Fruit fly (Drosophila melanogaster) whole organism, larva: ENCODE results near the gene bbg.

Experiments used
- noc ChIP-seq: fragments of 200-800 bp; sonication (Bioruptor generic); optimal IDR thresholded peaks from 3 replicates; lab custom pipeline; 2019; ENCODE audit warnings: missing biosample characterization, mild to moderate bottlenecking, missing genetic modification characterization, moderate library complexity

Gene bbg

DNA sequence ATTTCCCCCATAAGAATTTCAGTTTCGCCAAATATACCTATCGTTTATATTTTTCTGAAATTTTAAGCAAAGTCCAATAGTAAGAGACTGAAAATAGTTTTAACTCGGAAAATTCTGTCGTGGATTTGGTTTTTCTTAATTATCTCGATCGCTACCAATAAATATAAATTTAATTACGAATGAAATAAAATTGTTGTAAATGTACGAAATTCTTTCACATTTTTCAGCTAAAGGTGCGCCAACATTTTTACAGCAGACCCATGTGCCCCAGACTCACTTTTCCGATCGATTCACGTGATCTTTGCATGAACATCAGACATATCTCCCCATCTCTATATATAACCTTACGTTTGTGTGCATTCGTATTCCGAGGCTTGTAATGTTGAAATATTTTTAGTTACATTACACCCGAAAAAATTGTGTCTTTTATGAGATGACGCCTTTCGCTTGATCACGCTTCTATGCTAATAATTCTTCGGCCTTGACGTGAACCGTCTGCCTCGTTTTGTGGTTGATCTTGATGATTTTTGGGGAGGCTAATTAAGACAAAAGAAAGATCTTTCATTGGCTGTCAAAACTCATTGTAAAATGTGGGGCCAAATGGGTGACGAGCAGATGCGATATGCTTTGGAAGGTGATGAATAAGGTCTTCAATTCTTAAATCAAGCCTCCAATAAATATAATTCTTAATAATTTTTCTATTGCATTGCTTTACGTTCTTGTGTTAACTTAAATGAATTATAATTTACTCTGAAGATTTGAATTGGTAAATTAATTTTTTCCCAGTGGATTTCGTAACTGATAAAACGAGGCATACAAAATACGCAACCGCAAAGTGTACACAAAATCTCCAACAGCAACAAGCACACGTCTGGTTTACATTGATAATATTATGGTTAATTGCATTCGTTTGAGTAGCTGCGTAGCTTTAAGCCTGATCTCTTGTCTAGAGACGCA is 9.2 kb upstream of the bbg start:
- TF ChIP-seq noc (tag; lab: Kevin White, UChicago), result no peak

dm6 chr3L:14543971-14544655 is 8.0 kb upstream of the bbg start:
- peak; percentile 36 for TF ChIP-seq noc (tag; lab: Kevin White, UChicago)

DNA sequence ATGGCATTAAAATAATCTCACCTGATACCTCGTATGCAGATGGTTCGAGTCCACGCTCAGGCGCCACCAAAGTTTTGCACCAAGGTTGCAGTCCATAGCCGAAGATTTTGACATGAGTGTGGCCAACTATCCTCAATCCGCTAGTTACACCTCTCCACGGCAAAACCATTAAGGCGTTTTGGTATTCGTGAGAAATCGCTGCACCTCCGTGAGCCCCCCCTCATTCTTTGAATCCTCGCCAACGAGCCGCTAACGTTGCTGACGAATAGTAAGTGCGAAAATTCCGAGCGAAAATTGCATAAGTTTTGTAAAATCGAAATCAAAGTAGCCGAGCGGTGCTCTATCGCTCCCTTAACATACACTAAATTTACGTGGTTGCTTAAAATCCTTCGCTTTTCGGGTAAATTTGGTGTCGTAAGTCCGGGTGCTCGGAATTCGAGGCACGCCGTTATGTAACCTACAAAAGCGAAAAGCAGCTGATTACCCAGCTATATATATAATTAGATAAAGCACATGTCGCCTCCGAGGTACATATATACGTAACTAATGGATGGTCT is 1.4 kb upstream of the bbg start, which contains the start of gene Mpcp2:
Mpcp2 (plus strand) TSS at position 217 of the 557 bp plus-strand sequence.
- TF ChIP-seq noc (tag; lab: Kevin White, UChicago), result peak; percentile 71

DNA sequence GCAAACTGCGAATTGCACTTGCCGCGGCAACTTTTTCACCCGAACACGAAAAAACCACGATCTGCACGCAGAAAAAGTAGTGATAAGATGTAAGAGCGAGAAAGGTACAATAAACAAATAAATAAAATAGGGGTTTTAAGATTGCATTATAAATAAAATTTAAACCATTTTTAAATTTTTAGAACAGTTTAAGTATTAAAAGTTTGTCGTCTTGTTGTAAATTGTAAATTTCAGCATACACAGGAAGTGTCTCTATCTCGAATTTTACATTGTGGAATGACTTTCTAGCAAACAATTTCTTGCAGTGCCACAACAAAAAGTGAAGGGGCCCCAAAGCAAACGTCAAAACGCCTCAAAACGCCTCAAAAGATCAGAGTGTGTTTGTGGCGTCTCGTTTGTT is 1.5 kb downstream of the bbg start:
- no peak for TF ChIP-seq noc (tag; lab: Kevin White, UChicago)

DNA sequence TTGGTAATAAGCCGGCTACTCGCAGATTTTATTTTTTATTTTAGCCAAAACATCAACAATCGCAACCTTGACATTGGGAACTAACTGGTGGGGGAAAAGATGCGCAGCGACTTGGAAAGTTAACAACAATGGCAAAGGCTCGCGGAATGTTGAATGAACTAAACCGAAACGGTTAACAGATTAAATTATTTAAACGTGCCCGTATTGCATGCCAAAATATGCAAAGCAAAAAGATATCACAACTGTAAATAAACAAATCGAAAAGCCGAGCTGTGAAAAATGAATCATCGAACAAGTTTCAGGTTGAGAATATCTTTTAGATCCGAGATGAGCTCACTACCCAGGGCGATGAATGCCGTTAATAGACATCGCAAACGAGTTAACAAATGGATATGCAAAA is 3.0 kb downstream of the bbg start:
- no peak for TF ChIP-seq noc (tag; lab: Kevin White, UChicago)

DNA sequence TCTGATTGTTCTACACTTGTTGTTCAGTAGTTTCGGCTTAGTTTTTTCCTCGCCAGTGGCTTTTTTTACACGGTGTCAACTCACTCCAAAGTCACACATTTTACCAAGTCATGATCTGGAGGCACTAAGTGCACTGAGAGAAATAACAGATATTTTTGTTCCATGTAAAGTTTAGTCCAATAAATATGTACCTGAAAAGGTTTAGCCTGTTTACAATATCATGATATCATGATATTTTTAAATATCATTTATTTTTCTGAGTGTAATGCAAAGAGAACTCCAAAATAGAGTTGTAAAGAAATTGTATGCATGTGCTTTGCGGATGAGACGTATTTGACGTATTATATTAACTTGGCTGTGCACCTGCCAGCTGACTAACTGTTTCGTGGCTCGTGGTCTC is 4.3 kb downstream of the bbg start:
- TF ChIP-seq noc (tag; lab: Kevin White, UChicago), result no peak

DNA sequence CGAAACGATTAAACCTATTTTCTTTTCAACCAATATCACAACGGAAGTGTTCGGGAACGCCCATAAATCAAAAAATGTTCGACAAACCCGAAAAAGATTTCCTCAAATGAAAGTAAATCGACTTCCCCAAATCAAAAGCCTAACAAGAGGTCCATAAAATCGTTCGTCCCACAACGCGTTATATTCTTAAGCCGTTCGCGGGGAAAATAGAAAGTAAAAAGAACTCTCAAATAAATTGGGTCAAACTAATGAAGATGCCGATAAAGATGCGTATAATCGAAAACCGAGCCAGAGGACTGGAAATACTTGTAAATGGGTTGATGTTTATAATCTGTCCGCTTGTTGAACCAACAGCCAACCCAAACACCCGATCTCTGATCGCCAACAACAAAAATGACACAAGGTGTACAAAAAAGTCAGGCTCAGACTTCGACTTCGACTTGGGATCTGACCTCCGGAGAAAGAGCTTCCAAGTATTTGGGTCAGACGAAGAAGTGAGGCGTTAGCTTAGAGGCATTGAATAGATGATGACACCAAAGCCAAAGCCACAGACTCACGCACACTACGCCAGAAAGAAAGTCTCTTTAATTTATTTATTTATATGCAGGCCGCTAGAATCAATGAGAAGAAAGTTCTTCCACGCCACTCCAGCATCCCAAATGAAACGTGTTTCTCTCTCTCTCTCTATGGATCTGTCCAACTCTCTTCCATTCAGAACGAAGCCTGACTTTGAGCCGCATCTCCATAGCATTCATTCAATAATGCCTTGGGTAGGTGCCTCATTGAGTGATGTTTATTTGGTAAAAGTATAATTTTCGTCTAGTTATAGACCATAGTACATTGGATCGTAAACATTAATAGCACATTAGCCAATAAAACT is 13.4 kb downstream of the bbg start:
- no peak for TF ChIP-seq noc (tag; lab: Kevin White, UChicago)

DNA sequence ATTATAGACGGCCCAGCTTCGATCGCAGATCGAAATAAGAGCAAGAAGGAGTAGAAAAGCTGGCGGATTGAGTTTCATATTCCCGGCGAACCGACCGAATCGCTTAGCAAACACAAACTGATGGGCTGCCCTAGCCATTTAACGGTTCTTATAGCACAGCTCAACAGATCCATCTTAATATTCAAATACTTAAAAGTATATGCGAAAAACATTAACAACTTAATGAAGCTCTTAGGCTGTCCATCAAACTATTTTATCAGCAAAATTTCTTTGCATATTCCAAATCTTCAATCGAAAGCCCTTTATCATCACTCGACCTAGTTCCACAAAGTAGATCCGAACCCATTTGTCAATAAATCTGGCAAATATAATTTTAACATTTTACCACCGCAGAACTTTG is 14.5 kb downstream of the bbg start, which contains the start of gene CG4613:
CG4613 (minus strand) TSS at position 101 of the 400 bp plus-strand sequence.
- no peak for TF ChIP-seq noc (tag; lab: Kevin White, UChicago)

- TF ChIP-seq noc (tag; lab: Kevin White, UChicago), result no peak
These were observed 18.6 kb downstream of the bbg start, which contains the start of gene CG9592 for dm6 chr3L:14517525-14517924. Gene CG9592 (plus strand): TSS chr3L:14517825.

dm6 chr3L:14515690-14516089 is 20.4 kb downstream of the bbg start:
- TF ChIP-seq noc (tag; lab: Kevin White, UChicago), result no peak

DNA sequence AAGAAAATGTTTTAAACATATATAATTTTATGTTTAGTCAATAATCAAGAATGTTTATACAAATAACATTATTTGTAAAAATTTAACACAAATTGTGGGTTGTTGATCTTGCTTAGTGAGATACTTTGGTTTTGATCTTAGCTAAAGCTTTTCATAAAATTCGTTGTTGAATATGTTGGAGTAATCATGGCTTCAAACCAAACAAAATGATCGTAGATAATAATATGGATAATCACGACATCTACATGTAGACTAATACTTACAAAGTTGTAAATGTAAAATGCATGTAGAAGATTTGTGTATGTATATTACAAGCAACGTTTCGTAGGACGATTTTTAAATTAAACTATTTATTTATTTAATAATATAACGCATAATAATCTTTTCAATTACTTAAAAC is 22.8 kb downstream of the bbg start:
- TF ChIP-seq noc (tag; lab: Kevin White, UChicago), result no peak

DNA sequence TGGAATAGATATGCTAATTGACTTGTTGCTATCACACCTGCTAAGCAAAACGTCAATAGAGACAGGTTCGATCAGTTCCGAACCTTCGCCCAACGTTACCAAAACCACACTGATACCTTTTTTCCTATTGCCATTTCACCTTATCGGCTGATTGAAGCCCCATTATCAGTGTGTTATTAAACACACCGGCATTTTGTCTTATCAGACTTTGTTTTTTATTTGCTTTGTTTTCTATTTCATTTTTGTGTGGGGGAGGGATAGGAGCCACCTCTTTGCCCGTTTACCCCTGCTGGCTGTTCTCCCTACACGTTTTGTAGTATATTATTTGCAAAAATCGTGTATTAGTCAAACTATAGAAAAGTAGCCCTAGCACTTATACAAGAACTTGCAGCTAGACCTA is 26.1 kb downstream of the bbg start:
- peak; percentile 71 for TF ChIP-seq noc (tag; lab: Kevin White, UChicago)

DNA sequence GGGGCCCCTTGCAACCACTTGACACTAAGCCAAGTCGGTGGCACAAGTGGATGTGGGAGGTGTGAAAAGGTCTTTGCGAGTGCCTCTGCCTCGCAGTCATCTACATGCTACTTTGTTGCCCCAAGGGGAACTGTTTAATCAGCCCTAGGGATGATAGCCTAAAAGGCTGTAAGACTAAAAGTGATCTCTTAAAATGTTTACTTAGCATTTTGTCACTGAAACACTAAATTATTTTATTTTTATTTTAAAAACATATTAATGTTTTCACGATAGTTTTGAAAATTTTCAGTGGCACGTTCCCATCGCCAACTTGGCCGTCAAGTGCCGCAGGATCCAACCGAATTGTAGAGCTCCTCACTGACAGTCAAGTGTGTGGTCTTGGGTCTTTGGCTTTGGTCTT is 38.6 kb downstream of the bbg start:
- TF ChIP-seq noc (tag; lab: Kevin White, UChicago), result no peak

DNA sequence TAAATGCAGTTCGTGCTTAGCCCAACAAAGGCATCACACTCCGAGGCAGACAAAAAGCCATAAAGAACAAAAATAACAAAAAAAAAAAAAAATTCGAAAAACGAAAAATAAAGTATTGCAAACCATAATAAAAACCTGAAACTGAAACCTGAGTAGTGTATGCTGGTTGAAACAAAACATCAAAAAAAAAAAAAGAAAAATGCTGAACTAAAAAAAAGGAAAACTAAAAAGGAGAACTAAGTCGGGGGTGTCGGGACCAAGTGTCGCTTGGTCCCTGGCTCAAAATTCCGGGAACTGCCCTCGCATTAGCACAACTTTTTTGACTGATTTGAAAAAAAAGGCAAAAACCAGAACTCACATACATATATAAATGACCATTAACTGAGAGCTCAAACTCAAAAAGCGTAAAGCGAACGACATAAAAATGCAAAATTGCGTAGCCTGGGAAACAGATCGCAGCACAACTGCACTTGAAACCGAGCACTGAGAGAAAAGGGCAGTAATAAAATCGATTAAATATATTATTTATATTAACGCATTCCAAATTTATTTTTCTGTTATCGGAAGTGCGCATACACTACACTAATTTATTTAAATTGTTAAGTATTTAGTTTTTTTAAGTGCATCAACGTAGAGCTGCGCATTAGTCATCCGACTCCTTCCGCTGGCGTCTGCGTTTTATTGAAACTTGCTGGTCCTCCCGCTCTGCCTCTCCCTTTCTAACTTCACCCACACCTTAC is 49.3 kb downstream of the bbg start:
- TF ChIP-seq noc (tag; lab: Kevin White, UChicago), result no peak
